Worm (Caenorhabditis elegans) whole organism, L2 larva: ENCODE data around the gene ergi-2.

Experiments used
- C34F6.9 ChIP-seq: fragments of 150-350 bp; optimal IDR thresholded peaks from 2 replicates; lab custom pipeline; 2014; ENCODE audit warnings: missing biosample characterization, missing genetic modification characterization
- F13H6.1 ChIP-seq: sonication (generic microtip); optimal IDR thresholded peaks from 2 replicates; lab custom pipeline; 2016; ENCODE audit warnings: missing genetic modification characterization, missing compliant biosample characterization
- R02D3.7 ChIP-seq: fragments of 150-350 bp; optimal IDR thresholded peaks from 2 replicates; lab custom pipeline; 2014; ENCODE audit warnings: missing biosample characterization, missing genetic modification characterization
- Y55F3AM.14 ChIP-seq: fragments of 200-800 bp; sonication (Bioruptor generic); optimal IDR thresholded peaks from 2 replicates; lab custom pipeline; 2018; ENCODE audit warnings: mild to moderate bottlenecking, missing genetic modification characterization, missing compliant biosample characterization
- ZK546.5 ChIP-seq: sonication (generic microtip); optimal IDR thresholded peaks from 2 replicates; lab custom pipeline; 2017; ENCODE audit warnings: missing biosample characterization, missing genetic modification characterization
- alr-1 ChIP-seq: fragments of 150-350 bp; optimal IDR thresholded peaks from 2 replicates; lab custom pipeline; 2014; ENCODE audit warnings: missing biosample characterization, missing genetic modification characterization
- aly-2 ChIP-seq: fragments of 150-350 bp; optimal IDR thresholded peaks from 2 replicates; lab custom pipeline; 2014; ENCODE audit warnings: missing biosample characterization, missing genetic modification characterization
- ama-1 ChIP-seq: fragments of 150-350 bp; optimal IDR thresholded peaks from 2 replicates; lab custom pipeline; 2018; ENCODE audit warnings: inconsistent platforms
- ceh-16 ChIP-seq: fragments of 150-350 bp; optimal IDR thresholded peaks from 2 replicates; lab custom pipeline; 2014; ENCODE audit warnings: missing biosample characterization, missing genetic modification characterization
- ceh-82 ChIP-seq: fragments of 150-350 bp; optimal IDR thresholded peaks from 2 replicates; lab custom pipeline; 2014; ENCODE audit warnings: missing biosample characterization, missing genetic modification characterization
- crh-2 ChIP-seq: sonication (generic microtip); optimal IDR thresholded peaks from 2 replicates; lab custom pipeline; 2017; ENCODE audit warnings: missing biosample characterization, missing genetic modification characterization
- egl-27 ChIP-seq: sonication (generic microtip); optimal IDR thresholded peaks from 3 replicates; lab custom pipeline; 2017; ENCODE audit warnings: missing biosample characterization, missing genetic modification reagents, missing genetic modification characterization
- elt-1 ChIP-seq: fragments of 150-350 bp; optimal IDR thresholded peaks from 2 replicates; lab custom pipeline; 2014; ENCODE audit warnings: missing biosample characterization, missing genetic modification characterization
- elt-3 ChIP-seq: sonication (generic microtip); optimal IDR thresholded peaks from 2 replicates; lab custom pipeline; 2017; ENCODE audit warnings: missing biosample characterization, missing genetic modification characterization
- fos-1 ChIP-seq: fragments of 150-350 bp; optimal IDR thresholded peaks from 2 replicates; lab custom pipeline; 2014; ENCODE audit warnings: missing biosample characterization, missing genetic modification characterization
- gmeb-1 ChIP-seq: fragments of 150-350 bp; optimal IDR thresholded peaks from 2 replicates; lab custom pipeline; 2014; ENCODE audit warnings: missing biosample characterization, missing genetic modification characterization
- lin-11 ChIP-seq: fragments of 150-350 bp; sonication (generic microtip); optimal IDR thresholded peaks from 2 replicates; lab custom pipeline; 2014; ENCODE audit warnings: missing biosample characterization, missing genetic modification characterization, inconsistent platforms, mixed read lengths
- lin-13 ChIP-seq: fragments of 150-350 bp; optimal IDR thresholded peaks from 2 replicates; lab custom pipeline; 2014; ENCODE audit warnings: missing biosample characterization, missing genetic modification reagents, missing genetic modification characterization
- lsy-2 ChIP-seq, 2 experiments: fragments of 150-350 bp in 1 of 2; sonication (generic microtip) in 1 of 2; optimal IDR thresholded peaks; 2 replicates each; lab custom pipeline; 2014 to 2017; ENCODE audit warnings: missing biosample characterization in 2 of 2, missing genetic modification characterization in 2 of 2
- mbf-1 ChIP-seq: sonication (generic microtip); optimal IDR thresholded peaks from 2 replicates; lab custom pipeline; 2017; ENCODE audit warnings: missing biosample characterization, missing genetic modification characterization
- mdl-1 ChIP-seq, 2 experiments: fragments of 150-350 bp in 1 of 2; sonication (generic microtip) in 1 of 2; optimal IDR thresholded peaks; 2 replicates each; lab custom pipeline; 2017; ENCODE audit warnings: missing biosample characterization in 2 of 2, missing genetic modification characterization in 2 of 2
- nhr-11 ChIP-seq: fragments of 150-350 bp; optimal IDR thresholded peaks from 2 replicates; lab custom pipeline; 2014; ENCODE audit warnings: missing biosample characterization, missing genetic modification characterization
- nhr-12 ChIP-seq: fragments of 150-350 bp; optimal IDR thresholded peaks from 2 replicates; lab custom pipeline; 2014; ENCODE audit warnings: missing biosample characterization, missing genetic modification characterization
- nhr-129 ChIP-seq: fragments of 150-350 bp; optimal IDR thresholded peaks from 2 replicates; lab custom pipeline; 2014; ENCODE audit warnings: missing biosample characterization, missing genetic modification characterization
- nhr-21 ChIP-seq: fragments of 150-350 bp; optimal IDR thresholded peaks from 2 replicates; lab custom pipeline; 2014; ENCODE audit warnings: missing biosample characterization, missing genetic modification characterization
- nhr-23 ChIP-seq: fragments of 150-350 bp; optimal IDR thresholded peaks from 2 replicates; lab custom pipeline; 2014; ENCODE audit warnings: missing biosample characterization, missing genetic modification reagents, missing genetic modification characterization
- nhr-25 ChIP-seq: fragments of 150-350 bp; sonication (generic microtip); optimal IDR thresholded peaks from 3 replicates; lab custom pipeline; 2014; ENCODE audit warnings: missing biosample characterization, missing genetic modification characterization
- nhr-6 ChIP-seq: fragments of 150-350 bp; optimal IDR thresholded peaks from 2 replicates; lab custom pipeline; 2014; ENCODE audit warnings: missing biosample characterization, missing genetic modification characterization
- nhr-77 ChIP-seq: fragments of 150-350 bp; optimal IDR thresholded peaks from 2 replicates; lab custom pipeline; 2014; ENCODE audit warnings: missing biosample characterization, missing genetic modification characterization
- peb-1 ChIP-seq: fragments of 150-350 bp; optimal IDR thresholded peaks from 2 replicates; lab custom pipeline; 2014; ENCODE audit warnings: missing biosample characterization, missing genetic modification characterization
- sem-4 ChIP-seq: fragments of 150-350 bp; optimal IDR thresholded peaks from 2 replicates; lab custom pipeline; 2014; ENCODE audit warnings: missing biosample characterization, missing genetic modification reagents, missing genetic modification characterization
- skn-1 ChIP-seq: sonication (generic microtip); optimal IDR thresholded peaks from 2 replicates; lab custom pipeline; 2017; ENCODE audit warnings: missing biosample characterization, missing genetic modification characterization
- sma-3 ChIP-seq: sonication (generic microtip); optimal IDR thresholded peaks from 2 replicates; lab custom pipeline; 2016; ENCODE audit warnings: missing genetic modification reagents, missing genetic modification characterization, missing compliant biosample characterization
- sma-9 ChIP-seq, 2 experiments: fragments of 150-350 bp in 1 of 2; sonication (generic microtip) in 1 of 2; optimal IDR thresholded peaks; 2 replicates each; lab custom pipeline; 2014 to 2016; ENCODE audit warnings: missing genetic modification characterization in 2 of 2, mild to moderate bottlenecking in 1 of 2, missing biosample characterization in 1 of 2, missing compliant biosample characterization in 1 of 2, missing genetic modification reagents in 1 of 2, moderate library complexity in 1 of 2
- snpc-4 ChIP-seq: fragments of 150-350 bp; optimal IDR thresholded peaks from 2 replicates; lab custom pipeline; 2014; ENCODE audit warnings: missing biosample characterization, missing genetic modification characterization
- unc-39 ChIP-seq: fragments of 150-350 bp; optimal IDR thresholded peaks from 2 replicates; lab custom pipeline; 2014; ENCODE audit warnings: missing biosample characterization, missing genetic modification characterization
- unc-55 ChIP-seq: fragments of 150-350 bp; sonication (generic microtip); optimal IDR thresholded peaks from 3 replicates; lab custom pipeline; 2014; ENCODE audit warnings: missing biosample characterization, missing genetic modification reagents, missing genetic modification characterization
- unc-62 ChIP-seq: fragments of 150-350 bp; optimal IDR thresholded peaks from 2 replicates; lab custom pipeline; 2014; ENCODE audit warnings: missing biosample characterization, missing genetic modification reagents, missing genetic modification characterization
- zag-1 ChIP-seq: fragments of 150-350 bp; optimal IDR thresholded peaks from 2 replicates; lab custom pipeline; 2014; ENCODE audit warnings: missing biosample characterization, missing genetic modification characterization
- ztf-1 ChIP-seq: fragments of 200-800 bp; sonication (Bioruptor generic); conservative IDR thresholded peaks from 2 replicates; pipeline ENCODE4 v1.3.6; 2022; ENCODE audit warnings: missing genetic modification characterization, missing compliant biosample characterization
- ztf-11 ChIP-seq: sonication (generic microtip); optimal IDR thresholded peaks from 2 replicates; lab custom pipeline; 2017; ENCODE audit warnings: missing biosample characterization, missing genetic modification characterization
- ztf-4 ChIP-seq: fragments of 150-350 bp; optimal IDR thresholded peaks from 2 replicates; lab custom pipeline; 2014; ENCODE audit warnings: missing biosample characterization, missing genetic modification characterization

ergi-2 gene

DNA sequence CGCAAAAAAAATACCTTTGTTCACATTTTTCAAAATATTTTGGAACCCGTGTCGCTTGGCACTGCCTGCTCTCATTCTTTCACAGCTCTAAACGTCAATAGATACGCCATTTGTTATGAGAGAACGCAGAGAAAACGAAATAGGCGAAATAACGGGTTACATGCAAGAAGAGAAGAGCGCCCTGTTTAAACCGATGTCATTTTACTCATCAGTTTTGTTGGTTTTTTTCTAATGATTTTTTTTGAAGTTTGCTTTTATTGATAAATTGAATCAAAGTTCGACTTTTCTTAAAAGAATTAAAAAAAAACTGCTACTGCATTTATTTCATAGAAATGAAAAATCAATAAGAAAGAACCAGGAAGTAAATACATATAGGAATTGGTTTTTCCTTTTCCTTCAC lies 28.4 kb downstream of the ergi-2 start (continued):
- TF ChIP-seq C34F6.9 (tag; lab: Kevin White, UChicago) (peak; percentile 48), ceh-16 (no peak), nhr-129 (peak; percentile 55), zag-1 (no peak), skn-1 (tag; lab: Kevin White, UChicago) (no peak)

DNA sequence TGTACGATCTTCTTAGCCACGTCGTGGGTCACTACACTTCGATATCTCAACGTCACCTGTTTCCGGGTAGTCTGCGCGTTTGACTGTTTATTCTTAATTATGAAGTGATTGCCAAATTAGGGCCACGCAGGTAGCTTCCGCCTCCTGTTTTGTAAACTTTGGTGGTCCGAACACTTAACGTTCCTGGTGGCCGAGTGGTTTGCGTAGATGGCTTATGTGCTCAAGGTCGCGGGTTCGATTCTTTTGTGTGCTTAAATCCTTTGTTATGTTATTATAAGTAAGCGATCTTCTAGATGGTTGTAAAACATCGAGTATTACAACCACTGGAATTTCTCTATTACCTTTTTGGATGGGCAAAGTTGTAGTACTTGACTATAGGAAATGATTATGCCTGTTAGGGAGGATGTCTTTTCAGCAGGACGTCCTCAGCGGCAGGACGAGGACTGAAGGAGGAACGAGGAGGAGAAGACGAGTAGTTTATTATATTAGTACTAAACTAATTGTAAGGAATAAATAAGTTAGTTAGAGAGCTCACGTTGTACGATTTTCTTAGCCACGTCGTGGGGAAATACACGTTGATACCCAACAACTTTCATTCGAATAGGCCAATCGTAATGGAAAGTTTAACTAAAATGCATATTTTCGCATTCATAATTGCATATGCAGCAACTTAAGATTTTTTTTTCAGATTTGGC lies 30.1 kb downstream of the ergi-2 start:
- TF ChIP-seq unc-39 (tag; lab: Kevin White, UChicago), result no peak
- no peak for TF ChIP-seq ceh-16
- TF ChIP-seq lin-11 (tag; lab: Kevin White, UChicago), result no peak
- TF ChIP-seq ztf-4, result no peak
- no peak for TF ChIP-seq ZK546.5 (tag; lab: Kevin White, UChicago)
- TF ChIP-seq mdl-1 (tag; optimal IDR thresholded peaks at IDR 0.05; lab: Kevin White, UChicago), result no peak
- no peak for TF ChIP-seq snpc-4
- no peak for TF ChIP-seq unc-62
- no peak for TF ChIP-seq lsy-2 (tag; optimal IDR thresholded peaks at IDR 0.05; lab: Kevin White, UChicago)
- TF ChIP-seq sma-9 (GFP tag; optimal IDR thresholded peaks at IDR 0.05; lab: Kevin White, UChicago), result no peak
- no peak for TF ChIP-seq sma-9 (tag; optimal IDR thresholded peaks at IDR 0.05; lab: Kevin White, UChicago)
- no peak for TF ChIP-seq elt-1 (tag; lab: Kevin White, UChicago)
- TF ChIP-seq, all 48 proteins: peak for 0

DNA sequence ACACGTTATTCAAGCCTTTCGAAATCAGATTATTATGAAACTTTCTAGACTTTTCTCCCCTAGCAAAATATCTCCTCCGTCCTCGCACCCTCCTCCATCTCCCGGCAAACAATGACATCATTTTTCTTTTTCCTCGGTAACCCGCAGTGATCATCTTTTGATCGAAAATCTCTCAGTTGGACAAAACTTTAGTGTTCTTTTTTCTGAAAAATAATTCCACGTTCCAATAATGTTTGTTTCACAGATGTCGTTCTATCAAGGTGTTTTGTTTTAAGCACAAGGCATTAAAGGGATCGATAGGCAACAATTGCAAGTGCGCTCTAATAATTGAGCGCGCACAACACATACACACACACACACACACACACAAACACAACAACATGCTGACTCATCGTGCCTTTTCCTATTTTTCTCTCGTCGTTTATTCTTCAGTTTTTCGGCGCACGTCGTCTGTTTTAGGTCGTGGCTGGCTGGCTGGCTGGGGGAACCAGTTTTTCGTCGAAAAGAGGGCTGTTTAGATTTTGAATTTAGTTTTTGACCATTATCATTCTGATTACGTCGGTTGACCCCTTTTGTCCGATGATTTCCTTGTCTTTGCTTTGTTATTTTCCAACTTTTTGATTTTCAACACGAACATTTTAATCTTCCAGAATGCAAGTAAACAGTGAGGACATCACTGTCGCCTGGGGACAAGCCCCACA lies 31.5 kb downstream of the ergi-2 start, which contains the start of gene F20D1.3:
Gene F20D1.3 (plus strand): TSS at position 651 of the 701 bp plus-strand sequence.
- TF ChIP-seq C34F6.9 (tag; lab: Kevin White, UChicago) (peak; percentile 73), nhr-21 (tag; lab: Kevin White, UChicago) (peak; percentile 28), sma-9 (GFP tag; optimal IDR thresholded peaks at IDR 0.05; lab: Kevin White, UChicago) (peak; percentile 60), sma-9 (tag; optimal IDR thresholded peaks at IDR 0.05; lab: Kevin White, UChicago) (no peak), nhr-25 (tag; lab: Kevin White, UChicago) (peak; percentile 68), ZK546.5 (tag; lab: Kevin White, UChicago) (no peak), crh-2 (tag; lab: Kevin White, UChicago) (peak; percentile 77), R02D3.7 (tag; lab: Kevin White, UChicago) (no peak), ztf-4 (no peak), lin-11 (tag; lab: Kevin White, UChicago) (peak; percentile 8), mbf-1 (no peak), nhr-23 (tag; lab: Kevin White, UChicago) (no peak), mdl-1 (tag; optimal IDR thresholded peaks at IDR 0.05; lab: Kevin White, UChicago) (peak in 1 of 2 experiments; percentile 46), snpc-4 (no peak), lin-13 (GFP tag; lab: Kevin White, UChicago) (peak; percentile 37), Y55F3AM.14 (peak; percentile 41), aly-2 (no peak), sem-4 (peak; percentile 24), F13H6.1 (tag; lab: Kevin White, UChicago) (peak; percentile 34), gmeb-1 (tag; lab: Kevin White, UChicago) (no peak), unc-39 (tag; lab: Kevin White, UChicago) (no peak), egl-27 (tag; lab: Kevin White, UChicago) (peak; percentile 38), unc-62 (no peak), ztf-11 (tag; lab: Kevin White, UChicago) (no peak), alr-1 (no peak), peb-1 (no peak), nhr-11 (tag; lab: Kevin White, UChicago) (no peak), lsy-2 (tag; optimal IDR thresholded peaks at IDR 0.05; lab: Kevin White, UChicago) (peak in 1 of 2 experiments; percentile 55), ceh-82 (tag; lab: Kevin White, UChicago) (no peak), ama-1 (lab: Kevin White, UChicago) (no peak), nhr-129 (peak; percentile 90), nhr-6 (tag; lab: Kevin White, UChicago) (peak; percentile 50), nhr-12 (tag; lab: Kevin White, UChicago) (no peak), elt-1 (tag; lab: Kevin White, UChicago) (no peak), unc-55 (GFP tag; lab: Kevin White, UChicago) (peak; percentile 81), sma-3 (peak; percentile 63), ztf-1 (GFP tag; lab: Robert Waterston, UW) (no peak), nhr-77 (no peak), elt-3 (no peak), zag-1 (peak; percentile 7), ceh-16 (no peak), skn-1 (tag; lab: Kevin White, UChicago) (no peak), fos-1 (peak; percentile 99)
